Fruit fly (Drosophila melanogaster): ENCODE measurements around the gene acj6.

DNA sequence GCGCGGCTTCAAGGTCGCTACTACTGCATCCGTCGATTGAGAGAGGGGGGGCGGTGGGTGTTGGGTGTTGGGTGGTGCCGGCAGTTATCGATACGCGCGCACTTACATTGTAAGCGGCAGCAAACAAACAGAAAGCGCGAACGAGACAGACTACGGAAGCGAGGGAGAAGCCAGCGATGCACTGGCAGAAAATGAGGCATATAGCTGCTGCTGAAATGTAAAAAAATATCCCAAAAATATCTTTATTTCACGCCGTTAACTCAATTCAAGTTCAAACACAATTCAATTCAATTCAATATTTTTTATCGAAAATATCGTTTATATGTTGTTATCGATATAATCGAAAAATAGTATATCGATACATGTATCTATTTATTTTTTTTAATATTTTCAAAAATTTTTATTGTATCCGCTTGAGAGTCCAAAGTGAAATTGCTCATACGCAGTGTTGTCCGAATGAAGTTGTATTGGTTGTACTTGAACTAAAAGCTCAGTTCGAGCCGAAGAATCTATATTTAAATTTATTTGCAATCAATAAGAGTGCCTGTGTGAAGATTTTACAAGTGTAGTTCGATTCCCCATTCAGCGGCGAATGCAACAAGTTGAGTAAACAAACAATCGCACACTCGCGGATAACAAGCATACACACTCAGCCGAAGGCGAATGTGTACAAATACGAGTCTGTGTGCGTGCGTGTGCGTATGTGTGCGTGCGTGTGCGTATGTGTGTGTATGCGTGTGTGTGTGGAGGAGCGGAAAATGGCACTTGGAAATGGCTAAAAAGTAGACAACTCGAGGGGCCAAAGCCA, 66.6 kb downstream of the acj6 start:
- TF ChIP-seq psq (optimal IDR thresholded peaks at IDR 0.05) (no peak), Sin3A (optimal IDR thresholded peaks at IDR 0.05) (no peak)

All from Kc167 (cell line).